Worm (Caenorhabditis elegans) whole organism, late embryonic: ENCODE measurements around the gene ugt-14.

Experiments used
- C38D4.7 ChIP-seq: fragments of 200-800 bp; sonication (Bioruptor generic); optimal IDR thresholded peaks from 2 replicates; lab custom pipeline; 2018; ENCODE audit warnings: mild to moderate bottlenecking, missing genetic modification characterization, moderate library complexity, missing compliant biosample characterization
- K02D7.2 ChIP-seq: sonication (generic microtip); optimal IDR thresholded peaks from 2 replicates; lab custom pipeline; 2017; ENCODE audit warnings: mild to moderate bottlenecking, missing genetic modification characterization, missing compliant biosample characterization
- K09A11.1 ChIP-seq: sonication (generic microtip); optimal IDR thresholded peaks from 2 replicates; lab custom pipeline; 2017; ENCODE audit warnings: antibody characterized with exemption, mild to moderate bottlenecking, missing genetic modification characterization, missing compliant biosample characterization; ENCODE audit not compliant: insufficient read depth
- T23F11.4 ChIP-seq: fragments of 200-800 bp; sonication (Bioruptor generic); optimal IDR thresholded peaks from 2 replicates; lab custom pipeline; 2018; ENCODE audit warnings: mild to moderate bottlenecking, missing genetic modification characterization, missing compliant biosample characterization
- Y22D7AL.16 ChIP-seq: sonication (generic microtip); optimal IDR thresholded peaks from 2 replicates; lab custom pipeline; 2016; ENCODE audit warnings: missing genetic modification characterization, missing compliant biosample characterization
- ama-1 ChIP-seq: fragments of 150-350 bp; optimal IDR thresholded peaks from 2 replicates; lab custom pipeline; 2014
- ceh-14 ChIP-seq: sonication (generic microtip); optimal IDR thresholded peaks from 2 replicates; lab custom pipeline; 2016; ENCODE audit warnings: missing genotype, missing genetic modification characterization, missing compliant biosample characterization
- ceh-18 ChIP-seq: sonication (generic microtip); optimal IDR thresholded peaks from 2 replicates; lab custom pipeline; 2016; ENCODE audit warnings: missing genetic modification characterization, missing compliant biosample characterization
- ceh-2 ChIP-seq: sonication (generic microtip); optimal IDR thresholded peaks from 2 replicates; lab custom pipeline; 2016; ENCODE audit warnings: missing genotype, missing genetic modification characterization, missing compliant biosample characterization
- ceh-24 ChIP-seq: sonication (generic microtip); optimal IDR thresholded peaks from 2 replicates; lab custom pipeline; 2016; ENCODE audit warnings: mild to moderate bottlenecking, missing genetic modification characterization, missing compliant biosample characterization
- ceh-31 ChIP-seq: sonication (generic microtip); optimal IDR thresholded peaks from 2 replicates; lab custom pipeline; 2016; ENCODE audit warnings: missing genetic modification characterization, missing compliant biosample characterization
- ceh-34 ChIP-seq: sonication (generic microtip); optimal IDR thresholded peaks from 2 replicates; lab custom pipeline; 2016; ENCODE audit warnings: mild to moderate bottlenecking, missing genetic modification characterization, missing compliant biosample characterization
- ceh-45 ChIP-seq: fragments of 200-800 bp; sonication (Bioruptor generic); IDR thresholded peaks from 2 replicates; pipeline ENCODE4 v1.3.6; 2022; ENCODE audit warnings: missing genetic modification reagents, missing genetic modification characterization, missing compliant biosample characterization
- ceh-48 ChIP-seq: sonication (generic microtip); optimal IDR thresholded peaks from 2 replicates; lab custom pipeline; 2016; ENCODE audit warnings: missing genetic modification characterization, inconsistent platforms, missing compliant biosample characterization
- ceh-6 ChIP-seq: fragments of 200-800 bp; sonication (Bioruptor generic); optimal IDR thresholded peaks from 2 replicates; lab custom pipeline; 2018; ENCODE audit warnings: mild to moderate bottlenecking, missing genetic modification characterization, missing compliant biosample characterization
- che-1 ChIP-seq: sonication (generic microtip); optimal IDR thresholded peaks from 2 replicates; lab custom pipeline; 2016; ENCODE audit warnings: mild to moderate bottlenecking, missing genetic modification characterization, missing compliant biosample characterization
- dve-1 ChIP-seq: sonication (generic microtip); optimal IDR thresholded peaks from 2 replicates; lab custom pipeline; 2017; ENCODE audit warnings: antibody characterized with exemption, mild to moderate bottlenecking, missing genetic modification characterization, missing compliant biosample characterization
- elt-2 ChIP-seq: sonication (generic microtip); optimal IDR thresholded peaks from 2 replicates; lab custom pipeline; 2016; ENCODE audit warnings: missing genetic modification reagents, missing genetic modification characterization, missing compliant biosample characterization
- elt-4 ChIP-seq: sonication (generic microtip); optimal IDR thresholded peaks from 2 replicates; lab custom pipeline; 2016; ENCODE audit warnings: missing genetic modification characterization, missing compliant biosample characterization
- eyg-1 ChIP-seq: sonication (generic microtip); optimal IDR thresholded peaks from 2 replicates; lab custom pipeline; 2016; ENCODE audit warnings: missing genotype, missing genetic modification characterization, missing compliant biosample characterization
- fkh-10 ChIP-seq: fragments of 150-350 bp; optimal IDR thresholded peaks from 2 replicates; lab custom pipeline; 2014; ENCODE audit warnings: missing biosample characterization, missing genetic modification reagents, missing genetic modification characterization
- fkh-6 ChIP-seq: sonication (generic microtip); optimal IDR thresholded peaks from 2 replicates; lab custom pipeline; 2016; ENCODE audit warnings: missing genetic modification characterization, missing compliant biosample characterization
- hlh-15 ChIP-seq: sonication (generic microtip); optimal IDR thresholded peaks from 2 replicates; lab custom pipeline; 2016; ENCODE audit warnings: missing genetic modification characterization, missing compliant biosample characterization
- lim-6 ChIP-seq: sonication (generic microtip); optimal IDR thresholded peaks from 2 replicates; lab custom pipeline; 2016; ENCODE audit warnings: missing genetic modification characterization, missing compliant biosample characterization
- lin-11 ChIP-seq: fragments of 200-800 bp; sonication (Bioruptor generic); optimal IDR thresholded peaks from 2 replicates; lab custom pipeline; 2018; ENCODE audit warnings: mild to moderate bottlenecking, missing genetic modification characterization, missing compliant biosample characterization
- madf-2 ChIP-seq: sonication (generic microtip); optimal IDR thresholded peaks from 2 replicates; lab custom pipeline; 2017; ENCODE audit warnings: missing genetic modification characterization, missing compliant biosample characterization
- mec-3 ChIP-seq: sonication (generic microtip); optimal IDR thresholded peaks from 2 replicates; lab custom pipeline; 2016; ENCODE audit warnings: borderline replicate concordance, missing genetic modification characterization, missing compliant biosample characterization
- nfya-1 ChIP-seq: sonication (generic microtip); optimal IDR thresholded peaks from 2 replicates; lab custom pipeline; 2017; ENCODE audit warnings: missing genetic modification characterization, mild to moderate bottlenecking, missing compliant biosample characterization, antibody characterized with exemption, moderate library complexity
- nhr-11 ChIP-seq: fragments of 150-350 bp; optimal IDR thresholded peaks from 2 replicates; lab custom pipeline; 2014; ENCODE audit warnings: missing biosample characterization, missing genetic modification characterization
- odd-2 ChIP-seq: sonication (generic microtip); optimal IDR thresholded peaks from 2 replicates; lab custom pipeline; 2017; ENCODE audit warnings: antibody characterized with exemption, mild to moderate bottlenecking, missing genetic modification characterization, missing compliant biosample characterization
- pax-1 ChIP-seq: fragments of 150-350 bp; optimal IDR thresholded peaks from 2 replicates; lab custom pipeline; 2014; ENCODE audit warnings: missing biosample characterization, missing genetic modification characterization
- rnt-1 ChIP-seq: sonication (generic microtip); optimal IDR thresholded peaks from 2 replicates; lab custom pipeline; 2016; ENCODE audit warnings: missing genetic modification characterization, missing compliant biosample characterization
- sdc-2 ChIP-seq: sonication (generic microtip); optimal IDR thresholded peaks from 2 replicates; lab custom pipeline; 2016; ENCODE audit warnings: missing genotype, missing genetic modification characterization, missing compliant biosample characterization
- sox-2 ChIP-seq: fragments of 200-800 bp; sonication (Bioruptor generic); IDR thresholded peaks from 2 replicates; pipeline ENCODE4 v1.3.6; 2022; ENCODE audit warnings: missing genetic modification reagents, missing genetic modification characterization, missing compliant biosample characterization
- tbx-7 ChIP-seq: sonication (generic microtip); optimal IDR thresholded peaks from 2 replicates; lab custom pipeline; 2016; ENCODE audit warnings: missing genotype, missing genetic modification characterization, missing compliant biosample characterization
- unc-42 ChIP-seq: sonication (generic microtip); optimal IDR thresholded peaks from 2 replicates; lab custom pipeline; 2016; ENCODE audit warnings: missing genotype, missing genetic modification characterization, missing compliant biosample characterization
- unc-55 ChIP-seq: sonication (generic microtip); optimal IDR thresholded peaks from 2 replicates; lab custom pipeline; 2017; ENCODE audit warnings: missing biosample characterization, missing genetic modification reagents, missing genetic modification characterization
- unc-86 ChIP-seq: sonication (generic microtip); optimal IDR thresholded peaks from 2 replicates; lab custom pipeline; 2016; ENCODE audit warnings: missing genetic modification characterization, missing compliant biosample characterization
- ztf-16 ChIP-seq: sonication (generic microtip); optimal IDR thresholded peaks from 2 replicates; lab custom pipeline; 2017; ENCODE audit warnings: missing genetic modification characterization, missing compliant biosample characterization

Gene ugt-14

DNA sequence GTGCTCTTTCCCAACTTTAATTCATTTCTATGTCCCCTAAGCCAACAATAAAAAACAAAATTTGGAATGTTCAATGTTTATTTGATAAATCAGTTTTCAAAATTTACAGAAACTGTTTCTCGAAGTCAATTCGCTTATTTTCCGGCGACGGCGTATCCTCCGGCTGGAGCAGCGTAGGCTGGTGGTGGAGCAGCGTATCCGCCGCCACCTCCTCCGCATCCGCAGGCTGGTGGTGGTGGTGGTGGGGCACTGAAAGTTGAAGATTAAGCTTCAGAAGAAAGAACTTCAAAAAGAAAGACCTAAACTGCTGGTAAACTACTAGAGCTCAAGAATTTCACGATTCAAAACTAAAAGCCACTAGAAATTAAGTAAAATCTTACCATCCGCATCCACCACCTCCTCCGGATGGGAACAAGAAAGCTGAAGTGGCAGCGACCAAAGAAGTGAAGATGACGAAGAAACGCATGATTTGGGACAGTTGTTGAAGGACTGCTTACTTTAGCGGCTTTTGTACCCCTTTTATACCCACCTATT, 12.1 kb downstream of the ugt-14 start, which contains the start of gene C02E7.7:
Gene C02E7.7, minus strand, starts transcription at position 484 of the 534 bp plus-strand sequence.
- TF ChIP-seq ama-1 (peak; percentile 7), Y22D7AL.16 (tag; lab: Kevin White, UChicago) (no peak)

DNA sequence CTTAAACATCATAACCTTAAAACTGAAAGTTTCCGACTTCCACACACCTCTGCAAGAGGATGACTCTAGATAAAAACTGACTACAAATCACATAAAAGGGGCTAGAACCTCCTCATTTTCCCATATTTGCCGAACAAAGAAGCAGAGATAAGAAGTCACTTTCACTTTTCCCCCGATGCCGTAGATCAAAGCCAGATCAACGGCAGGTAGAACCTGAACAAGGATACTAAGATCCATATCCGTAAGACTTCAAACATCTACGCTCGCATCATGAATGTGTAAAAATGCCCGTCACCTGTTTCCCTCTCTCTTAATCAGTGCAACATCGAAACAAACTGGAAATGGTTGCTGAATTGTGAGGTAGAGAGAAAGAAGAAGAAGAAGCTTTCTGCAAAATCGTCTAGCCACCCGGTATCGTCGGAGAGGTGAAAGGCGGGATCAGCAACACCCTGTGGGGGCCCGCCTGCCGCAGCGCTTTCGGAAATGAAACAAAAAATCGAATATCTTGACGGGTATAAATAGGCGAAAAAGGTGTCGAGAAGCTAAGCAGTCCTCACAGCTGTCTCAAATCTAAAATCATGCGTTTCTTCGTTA, 12.7 kb downstream of the ugt-14 start, which contains the start of gene C02E7.6:
Gene C02E7.6, plus strand, starts transcription at position 544 of the 594 bp plus-strand sequence.
- no peak for TF ChIP-seq hlh-15
- TF ChIP-seq rnt-1 (tag; lab: Kevin White, UChicago) = peak; percentile 16

DNA sequence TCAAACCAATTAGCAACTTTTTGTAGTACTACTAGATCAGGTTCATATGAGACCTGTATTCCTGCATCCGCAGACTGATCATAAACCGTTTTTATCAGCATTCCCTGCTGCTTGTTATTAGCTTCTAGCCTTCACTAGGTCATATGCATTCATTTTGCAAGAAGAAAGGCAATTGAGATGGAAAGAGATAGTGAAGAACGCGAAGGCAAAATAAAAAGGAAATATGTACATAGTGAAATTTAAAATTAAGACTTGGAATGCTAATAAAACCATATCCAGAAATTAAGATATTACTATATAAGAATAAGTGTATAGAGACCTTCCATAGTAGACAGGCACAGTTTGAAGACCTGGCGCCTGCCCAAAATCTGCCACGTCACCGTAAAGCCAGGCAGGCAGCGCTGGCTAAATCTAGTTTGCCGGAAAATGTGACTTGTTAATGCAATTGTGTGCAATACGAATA, 14.7 kb downstream of the ugt-14 start, which contains the start of the genes C02E7.8 and srh-23:
Gene C02E7.8, minus strand, starts transcription at position 101 of the 463 bp plus-strand sequence.
Gene srh-23, plus strand, starts transcription at position 413 of the 463 bp plus-strand sequence.
- TF ChIP-seq dve-1 (tag; lab: Kevin White, UChicago) = no peak
- no peak for TF ChIP-seq lim-6
- no peak for TF ChIP-seq pax-1 (tag; lab: Kevin White, UChicago)
- no peak for TF ChIP-seq elt-4 (tag; lab: Kevin White, UChicago)
- no peak for TF ChIP-seq fkh-10
- TF ChIP-seq ztf-16 (tag; lab: Kevin White, UChicago) = no peak
- no peak for TF ChIP-seq T23F11.4 (GFP tag; lab: Kevin White, UChicago)
- TF ChIP-seq ceh-48 (tag; lab: Kevin White, UChicago) = no peak
- no peak for TF ChIP-seq eyg-1 (tag; lab: Kevin White, UChicago)
- no peak for TF ChIP-seq ceh-24
- no peak for TF ChIP-seq Y22D7AL.16 (tag; lab: Kevin White, UChicago)
- no peak for TF ChIP-seq ceh-34 (tag; lab: Kevin White, UChicago)
- no peak for TF ChIP-seq unc-86 (tag; lab: Kevin White, UChicago)
- no peak for TF ChIP-seq ceh-18 (tag; lab: Kevin White, UChicago)
- TF ChIP-seq ceh-31 (tag; lab: Kevin White, UChicago) = no peak
- no peak for TF ChIP-seq fkh-6 (tag; lab: Kevin White, UChicago)
- TF ChIP-seq K09A11.1 (tag; lab: Kevin White, UChicago) = no peak
- no peak for TF ChIP-seq che-1 (tag; lab: Kevin White, UChicago)
- TF ChIP-seq tbx-7 (tag; lab: Kevin White, UChicago) = no peak
- TF ChIP-seq, all 69 proteins: peak for 0

DNA sequence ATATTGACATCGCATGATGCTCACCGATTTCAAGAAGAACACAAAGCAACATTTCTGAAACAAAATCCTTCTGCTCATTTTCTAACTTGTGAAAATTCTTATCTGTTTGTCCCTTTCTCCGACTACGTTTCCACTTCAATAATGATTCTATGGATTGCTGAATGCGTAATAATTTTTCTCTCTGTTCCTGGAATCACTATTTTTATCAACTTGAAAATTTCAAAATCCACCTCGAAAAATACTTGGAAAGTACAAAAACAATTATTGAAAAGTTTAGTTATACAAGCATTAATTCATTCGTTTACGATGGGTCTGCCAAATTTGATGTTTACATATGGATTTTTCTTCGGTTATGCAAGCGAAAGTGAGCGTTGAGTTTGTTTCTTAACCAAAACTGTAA, 16.0 kb downstream of the ugt-14 start, which contains the start of gene srh-22:
Gene srh-22, plus strand, starts transcription at position 301 of the 400 bp plus-strand sequence.
- TF ChIP-seq madf-2 (tag; lab: Kevin White, UChicago) = no peak
- TF ChIP-seq unc-55 (GFP tag; lab: Kevin White, UChicago) = no peak
- no peak for TF ChIP-seq nhr-11 (tag; lab: Kevin White, UChicago)
- TF ChIP-seq Y22D7AL.16 (tag; lab: Kevin White, UChicago) = no peak
- TF ChIP-seq lin-11 (tag; lab: Kevin White, UChicago) = no peak
- no peak for TF ChIP-seq C38D4.7
- TF ChIP-seq hlh-15 = no peak
- no peak for TF ChIP-seq ceh-2 (tag; lab: Kevin White, UChicago)
- TF ChIP-seq ceh-18 (tag; lab: Kevin White, UChicago) = no peak
- no peak for TF ChIP-seq ceh-14 (tag; lab: Kevin White, UChicago)
- no peak for TF ChIP-seq ceh-45

DNA sequence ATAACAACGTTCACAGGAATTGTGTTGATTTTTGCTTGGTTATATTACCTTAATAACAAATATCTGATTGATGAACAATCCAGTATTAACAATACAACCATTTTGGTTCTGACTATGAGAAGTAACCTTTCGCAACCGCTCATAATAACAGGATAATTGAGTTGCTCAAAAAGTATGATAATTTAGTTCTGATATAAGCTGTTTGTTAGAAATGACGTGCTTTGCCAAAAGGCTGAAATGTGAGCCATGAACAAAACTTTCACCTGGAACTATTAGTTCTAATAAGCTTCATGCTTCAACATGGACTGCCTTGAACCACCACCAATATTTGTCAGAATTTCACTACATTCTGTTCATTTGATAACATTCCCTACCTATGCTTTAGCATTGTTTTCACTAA, 18.6 kb downstream of the ugt-14 start, which contains the start of gene srh-20:
Gene srh-20, plus strand, starts transcription at position 301 of the 400 bp plus-strand sequence.
- TF ChIP-seq unc-42 (tag; lab: Kevin White, UChicago) = no peak
- no peak for TF ChIP-seq lim-6
- no peak for TF ChIP-seq sdc-2
- no peak for TF ChIP-seq elt-2 (tag; lab: Kevin White, UChicago)
- no peak for TF ChIP-seq ceh-48 (tag; lab: Kevin White, UChicago)
- no peak for TF ChIP-seq ceh-6 (GFP tag; lab: Kevin White, UChicago)
- TF ChIP-seq odd-2 (tag; lab: Kevin White, UChicago) = no peak
- no peak for TF ChIP-seq eyg-1 (tag; lab: Kevin White, UChicago)
- no peak for TF ChIP-seq tbx-7 (tag; lab: Kevin White, UChicago)
- TF ChIP-seq K02D7.2 = no peak
- TF ChIP-seq C38D4.7 = no peak
- no peak for TF ChIP-seq nfya-1
- no peak for TF ChIP-seq fkh-10
- no peak for TF ChIP-seq mec-3 (tag; lab: Kevin White, UChicago)
- TF ChIP-seq ama-1 = no peak
- TF ChIP-seq ceh-45 = no peak
- no peak for TF ChIP-seq sox-2
